Fruit fly (Drosophila melanogaster): ENCODE data around the gene Usp2.

Usp2 gene

DNA sequence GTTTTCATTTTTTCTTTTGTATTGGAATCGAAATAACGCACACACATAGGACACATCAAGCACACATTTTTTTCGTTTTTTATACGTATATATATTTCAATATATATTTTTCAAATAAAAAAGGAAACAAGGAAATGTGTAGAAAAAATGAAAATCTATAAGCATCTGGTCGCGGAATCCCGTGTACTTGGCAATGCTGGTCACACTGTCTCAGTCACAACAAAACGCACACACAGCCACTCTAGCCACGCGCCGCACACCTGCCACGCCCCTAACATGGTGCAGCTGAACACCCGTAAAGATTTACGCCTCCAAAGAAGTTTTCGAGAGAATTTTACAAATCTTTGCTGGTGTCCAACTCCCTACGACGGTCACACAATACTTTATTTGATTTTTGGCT, 44.0 kb downstream of the Usp2 start:
- no peak for TF ChIP-seq Hnf4 (GFP tag; optimal IDR thresholded peaks at IDR 0.05)
- no peak for TF ChIP-seq sage (GFP tag; optimal IDR thresholded peaks at IDR 0.05)
- no peak for TF ChIP-seq tai (GFP tag; optimal IDR thresholded peaks at IDR 0.05)
- no peak for TF ChIP-seq Mio (GFP tag; optimal IDR thresholded peaks at IDR 0.05)
- TF ChIP-seq woc (GFP tag; optimal IDR thresholded peaks at IDR 0.05): no peak
- TF ChIP-seq HLH106 (tag; optimal IDR thresholded peaks at IDR 0.05): no peak
- TF ChIP-seq N (GFP tag; optimal IDR thresholded peaks at IDR 0.05): no peak
- no peak for TF ChIP-seq dmrt93B (GFP tag; optimal IDR thresholded peaks at IDR 0.05)
- no peak for TF ChIP-seq jim (GFP tag; optimal IDR thresholded peaks at IDR 0.05)
- no peak for TF ChIP-seq Abd-B (GFP tag; optimal IDR thresholded peaks at IDR 0.05)
- TF ChIP-seq rgr (GFP tag; optimal IDR thresholded peaks at IDR 0.05): no peak
- TF ChIP-seq pan (optimal IDR thresholded peaks at IDR 0.05): no peak
- no peak for TF ChIP-seq sv (GFP tag; optimal IDR thresholded peaks at IDR 0.05)
- no peak for TF ChIP-seq dl (GFP tag; optimal IDR thresholded peaks at IDR 0.05; ENCODE audit: insufficient read depth in 1 of 2, partially characterized antibody in 2 of 2)

DNA sequence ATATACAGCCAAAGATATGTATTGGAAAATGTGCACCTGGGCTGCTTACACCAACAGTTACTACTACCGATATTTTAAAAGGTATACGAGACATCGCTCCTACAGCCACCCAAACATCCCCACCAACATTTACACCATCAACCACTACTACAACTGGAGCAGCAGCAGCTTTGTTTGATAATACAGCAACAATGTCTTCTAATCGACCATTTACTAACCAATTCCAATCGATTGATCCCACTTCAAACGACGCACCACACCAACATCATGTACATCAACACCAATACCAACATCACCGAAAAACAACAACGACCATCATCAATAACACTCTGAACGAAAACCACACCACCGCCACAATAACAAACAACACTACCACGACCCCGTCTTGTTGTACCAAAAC, 46.6 kb downstream of the Usp2 start:
- TF ChIP-seq OdsH (GFP tag; optimal IDR thresholded peaks at IDR 0.05): no peak
- TF ChIP-seq Abd-B (GFP tag; optimal IDR thresholded peaks at IDR 0.05): no peak
- no peak for TF ChIP-seq sv (GFP tag; optimal IDR thresholded peaks at IDR 0.05)
- TF ChIP-seq Myc (optimal IDR thresholded peaks at IDR 0.05): no peak
- TF ChIP-seq Rel (GFP tag; optimal IDR thresholded peaks at IDR 0.05): no peak
- TF ChIP-seq Rel (tag; optimal IDR thresholded peaks at IDR 0.05): no peak
- no peak for TF ChIP-seq h (GFP tag; optimal IDR thresholded peaks at IDR 0.05)
- TF ChIP-seq CrebA (GFP tag; optimal IDR thresholded peaks at IDR 0.05; ENCODE audit: borderline replicate concordance): no peak
- TF ChIP-seq Jra (GFP tag; optimal IDR thresholded peaks at IDR 0.05): no peak
- TF ChIP-seq foxo (GFP tag; optimal IDR thresholded peaks at IDR 0.05): no peak
- no peak for TF ChIP-seq br (GFP tag; optimal IDR thresholded peaks at IDR 0.05)
- TF ChIP-seq Dif (GFP tag; optimal IDR thresholded peaks at IDR 0.05; ENCODE audit: partially characterized antibody): no peak
- no peak for TF ChIP-seq Sp1 (GFP tag; optimal IDR thresholded peaks at IDR 0.05)
- no peak for TF ChIP-seq sage (GFP tag; optimal IDR thresholded peaks at IDR 0.05)
- no peak for TF ChIP-seq lola (GFP tag; optimal IDR thresholded peaks at IDR 0.05)
- no peak for TF ChIP-seq woc (GFP tag; optimal IDR thresholded peaks at IDR 0.05)
- no peak for TF ChIP-seq HLH106 (tag; optimal IDR thresholded peaks at IDR 0.05)

DNA sequence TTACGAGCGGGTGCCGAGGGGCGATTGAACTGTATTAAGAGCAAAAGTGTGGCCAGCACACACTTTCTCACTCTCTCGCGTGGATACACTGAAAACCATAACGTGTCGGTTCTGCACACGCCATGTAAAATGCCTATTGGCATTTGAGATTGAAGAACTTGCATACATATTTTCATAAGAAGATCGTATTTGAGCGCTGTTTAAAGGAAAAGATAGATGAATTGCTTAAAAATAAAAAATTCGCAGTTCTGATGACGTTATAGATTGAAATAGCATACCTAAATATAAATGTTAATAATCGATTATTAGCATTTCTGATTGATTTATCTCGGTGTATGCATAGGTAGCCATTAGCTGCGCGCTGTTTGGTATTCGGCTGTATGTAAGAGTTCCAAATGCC, 53.5 kb downstream of the Usp2 start:
- no peak for TF ChIP-seq CG32264 (GFP tag; optimal IDR thresholded peaks at IDR 0.05)
- TF ChIP-seq pan (optimal IDR thresholded peaks at IDR 0.05): no peak
- no peak for TF ChIP-seq CrebA (GFP tag; optimal IDR thresholded peaks at IDR 0.05; ENCODE audit: borderline replicate concordance)
- no peak for TF ChIP-seq Dfd (GFP tag; optimal IDR thresholded peaks at IDR 0.05)

DNA sequence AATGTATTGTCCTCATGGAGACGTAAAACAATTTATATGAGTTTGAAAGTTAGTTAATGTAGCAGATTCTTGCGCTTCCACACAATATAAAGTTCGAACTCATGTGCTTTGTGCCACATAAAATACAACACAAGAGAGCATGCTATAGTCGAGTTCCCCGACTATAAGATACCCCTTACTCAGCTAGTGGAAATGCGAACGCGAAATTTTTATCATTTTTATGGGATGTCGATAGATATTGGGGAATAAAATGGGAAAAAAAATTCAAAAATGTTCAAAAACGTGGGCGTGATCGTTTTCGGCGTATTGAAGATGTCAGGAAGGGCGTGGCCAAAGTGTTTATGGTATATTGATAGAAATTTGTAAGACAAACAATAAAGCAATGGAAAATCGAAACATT, 55.2 kb downstream of the Usp2 start:
- TF ChIP-seq psq (GFP tag; optimal IDR thresholded peaks at IDR 0.05) (no peak), CG32264 (GFP tag; optimal IDR thresholded peaks at IDR 0.05) (no peak), Jra (GFP tag; optimal IDR thresholded peaks at IDR 0.05) (no peak), jim (GFP tag; optimal IDR thresholded peaks at IDR 0.05) (no peak), rgr (GFP tag; optimal IDR thresholded peaks at IDR 0.05) (no peak), dmrt93B (GFP tag; optimal IDR thresholded peaks at IDR 0.05) (no peak), usp (GFP tag; optimal IDR thresholded peaks at IDR 0.05) (no peak), Hnf4 (GFP tag; optimal IDR thresholded peaks at IDR 0.05) (no peak), Rel (GFP tag; optimal IDR thresholded peaks at IDR 0.05) (no peak), Rel (tag; optimal IDR thresholded peaks at IDR 0.05) (no peak), brk (GFP tag; optimal IDR thresholded peaks at IDR 0.05) (no peak), br (GFP tag; optimal IDR thresholded peaks at IDR 0.05) (no peak), Abd-B (GFP tag; optimal IDR thresholded peaks at IDR 0.05) (no peak), GATAd (GFP tag; optimal IDR thresholded peaks at IDR 0.05) (no peak), Hr83 (GFP tag; optimal IDR thresholded peaks at IDR 0.05; ENCODE audit: poor library complexity, severe bottlenecking) (no peak), woc (GFP tag; optimal IDR thresholded peaks at IDR 0.05) (no peak), Dif (GFP tag; optimal IDR thresholded peaks at IDR 0.05; ENCODE audit: partially characterized antibody) (no peak)

DNA sequence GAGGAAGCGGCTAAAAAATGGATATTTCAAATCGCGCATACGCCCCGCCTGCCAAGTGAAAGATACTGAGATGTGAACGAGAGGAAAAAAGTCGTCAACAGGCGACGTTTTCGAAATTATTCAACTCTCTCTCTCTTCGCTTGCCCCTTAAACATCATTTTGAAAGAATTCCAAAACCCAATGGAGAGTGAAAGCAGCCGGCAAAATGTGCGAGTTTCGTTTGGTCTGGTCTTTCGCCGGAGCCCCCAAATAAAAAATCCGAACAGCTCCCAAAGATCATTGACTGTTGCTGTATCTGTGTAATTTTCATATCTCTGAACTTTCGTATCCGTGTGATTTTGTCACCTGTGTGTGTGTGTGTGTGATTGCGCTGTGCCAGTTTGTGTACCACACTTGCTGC, 56.5 kb downstream of the Usp2 start:
- TF ChIP-seq foxo (GFP tag; optimal IDR thresholded peaks at IDR 0.05) (no peak), CG9705 (GFP tag; optimal IDR thresholded peaks at IDR 0.05) (no peak), sage (GFP tag; optimal IDR thresholded peaks at IDR 0.05) (no peak), Dif (GFP tag; optimal IDR thresholded peaks at IDR 0.05; ENCODE audit: partially characterized antibody) (no peak), Vsx2 (GFP tag; optimal IDR thresholded peaks at IDR 0.05; ENCODE audit: partially characterized antibody) (no peak), brk (GFP tag; optimal IDR thresholded peaks at IDR 0.05) (no peak), usp (GFP tag; optimal IDR thresholded peaks at IDR 0.05) (no peak)

Data from whole organism, wandering third instar larva.